Fruit fly (Drosophila melanogaster) whole organism, embryonic: ENCODE results near the gene Gas8.

ENCODE experiments used
- CG10959 ChIP-seq: fragments of 200-800 bp; sonication (Bioruptor generic); IDR thresholded peaks from 2 replicates; pipeline ENCODE4 v1.3.6; 2022; ENCODE audit warnings: missing biosample characterization, missing genetic modification characterization
- CG32532 ChIP-seq: fragments of 200-800 bp; sonication (Bioruptor generic); IDR thresholded peaks from 2 replicates; pipeline ENCODE4 v1.3.6; 2022; ENCODE audit warnings: missing biosample characterization, missing genetic modification characterization

- TF ChIP-seq CG32532 (GFP tag; lab: Robert Waterston, UW) = no peak
- TF ChIP-seq CG10959 (GFP tag; lab: Robert Waterston, UW) = no peak
Measured at dm6 chrX:3481034-3481433, 23.6 kb downstream of the Gas8 start.
